Worm (Caenorhabditis elegans) whole organism, midembryonic: ENCODE measurements around the gene srsx-12.

Experiments used
- T22C8.4 ChIP-seq: fragments of 200-800 bp; sonication (Bioruptor generic); IDR thresholded peaks from 2 replicates; pipeline ENCODE4 v1.3.6; 2022; ENCODE audit warnings: missing genetic modification characterization, missing compliant biosample characterization
- cog-1 ChIP-seq: sonication (generic microtip); optimal IDR thresholded peaks from 2 replicates; lab custom pipeline; 2016; ENCODE audit warnings: missing genetic modification characterization, missing compliant biosample characterization
- flt-1 ChIP-seq: fragments of 200-800 bp; sonication (Bioruptor generic); IDR thresholded peaks from 2 replicates; pipeline ENCODE4 v1.3.6; 2022; ENCODE audit warnings: missing genetic modification characterization, missing compliant biosample characterization
- tab-1 ChIP-seq: fragments of 200-800 bp; sonication (Bioruptor generic); IDR thresholded peaks from 2 replicates; pipeline ENCODE4 v1.3.6; 2022; ENCODE audit warnings: missing genetic modification characterization, missing compliant biosample characterization
- ztf-23 ChIP-seq: fragments of 200-800 bp; sonication (Bioruptor generic); IDR thresholded peaks from 2 replicates; pipeline ENCODE4 v1.3.6; 2022; ENCODE audit warnings: missing genetic modification reagents, missing genetic modification characterization, missing compliant biosample characterization

- TF ChIP-seq cog-1 (tag; lab: Kevin White, UChicago) (no peak), flt-1 (GFP tag; lab: Robert Waterston, UW) (no peak), ztf-23 (no peak), tab-1 (no peak), T22C8.4 (GFP tag; lab: Robert Waterston, UW) (no peak)
Measured at ce11 chrV:4965790-4966189, 15.0 kb downstream of the srsx-12 start.
